Fruit fly (Drosophila melanogaster): Measurements from ENCODE around the gene dl.

- TF ChIP-seq pan (optimal IDR thresholded peaks at IDR 0.05), result no peak
- TF ChIP-seq EcR (GFP tag; optimal IDR thresholded peaks at IDR 0.05), result no peak
- no peak for TF ChIP-seq psq (optimal IDR thresholded peaks at IDR 0.05)
- no peak for TF ChIP-seq usp (GFP tag; optimal IDR thresholded peaks at IDR 0.05)
- no peak for TF ChIP-seq Dll (optimal IDR thresholded peaks at IDR 0.05)
- no peak for TF ChIP-seq CG8478 (optimal IDR thresholded peaks at IDR 0.05)
These were observed 45.6 kb upstream of the dl start for dm6 chr2L:17495759-17496158.

All from whole organism.